Fruit fly (Drosophila melanogaster) whole organism: ENCODE results near the gene RpL3.

Experiments used
- CG8478 ChIP-seq: fragments of >200 bp; optimal IDR thresholded peaks from 2 replicates; lab custom pipeline; 2018; ENCODE audit warnings: inconsistent platforms
- Dll ChIP-seq: fragments of >200 bp; optimal IDR thresholded peaks from 2 replicates; lab custom pipeline; 2017
- EcR ChIP-seq, 2 experiments: fragments of >200 bp; optimal IDR thresholded peaks; 2 replicates each; lab custom pipeline; 2017; ENCODE audit warnings: missing biosample characterization in 2 of 2, missing genetic modification characterization in 2 of 2, missing genetic modification reagents in 2 of 2
- pan ChIP-seq: fragments of >200 bp; optimal IDR thresholded peaks from 2 replicates; lab custom pipeline; 2017
- psq ChIP-seq: fragments of >200 bp; optimal IDR thresholded peaks from 2 replicates; lab custom pipeline; 2017
- usp ChIP-seq: fragments of >200 bp; optimal IDR thresholded peaks from 2 replicates; lab custom pipeline; 2017; ENCODE audit warnings: missing biosample characterization, missing genetic modification characterization, mixed read lengths

RpL3 gene

dm6 chr3R:11245803-11246202 is 24.1 kb downstream of the RpL3 start:
- TF ChIP-seq EcR (GFP tag; optimal IDR thresholded peaks at IDR 0.05; lab: Kevin White, UChicago) (no peak), usp (GFP tag; lab: Kevin White, UChicago) (no peak), psq (no peak), CG8478 (lab: Kevin White, UChicago) (no peak), pan (lab: Kevin White, UChicago) (no peak), Dll (lab: Kevin White, UChicago) (no peak)

- no peak for TF ChIP-seq pan (lab: Kevin White, UChicago)
- no peak for TF ChIP-seq EcR (GFP tag; optimal IDR thresholded peaks at IDR 0.05; lab: Kevin White, UChicago)
- no peak for TF ChIP-seq Dll (lab: Kevin White, UChicago)
- no peak for TF ChIP-seq psq
- no peak for TF ChIP-seq usp (GFP tag; lab: Kevin White, UChicago)
- TF ChIP-seq CG8478 (lab: Kevin White, UChicago) = no peak
These were observed 25.2 kb downstream of the RpL3 start for dm6 chr3R:11246865-11247264.

dm6 chr3R:11253768-11254167 is 32.1 kb downstream of the RpL3 start:
- TF ChIP-seq pan (lab: Kevin White, UChicago) = no peak
- no peak for TF ChIP-seq psq
- no peak for TF ChIP-seq CG8478 (lab: Kevin White, UChicago)
- no peak for TF ChIP-seq Dll (lab: Kevin White, UChicago)
- TF ChIP-seq usp (GFP tag; lab: Kevin White, UChicago) = no peak
- TF ChIP-seq EcR (GFP tag; optimal IDR thresholded peaks at IDR 0.05; lab: Kevin White, UChicago) = no peak

- TF ChIP-seq EcR (GFP tag; optimal IDR thresholded peaks at IDR 0.05; lab: Kevin White, UChicago) (no peak), Dll (lab: Kevin White, UChicago) (no peak), usp (GFP tag; lab: Kevin White, UChicago) (no peak)
These were observed 32.8 kb downstream of the RpL3 start for dm6 chr3R:11254382-11254953.

dm6 chr3R:11257537-11257936 is 35.8 kb downstream of the RpL3 start:
- no peak for TF ChIP-seq EcR (GFP tag; optimal IDR thresholded peaks at IDR 0.05; lab: Kevin White, UChicago)
- TF ChIP-seq Dll (lab: Kevin White, UChicago) = no peak
- no peak for TF ChIP-seq psq
- no peak for TF ChIP-seq pan (lab: Kevin White, UChicago)
- no peak for TF ChIP-seq CG8478 (lab: Kevin White, UChicago)

- no peak for TF ChIP-seq usp (GFP tag; lab: Kevin White, UChicago)
- TF ChIP-seq EcR (GFP tag; optimal IDR thresholded peaks at IDR 0.05; lab: Kevin White, UChicago) = no peak
- TF ChIP-seq Dll (lab: Kevin White, UChicago) = no peak
- TF ChIP-seq CG8478 (lab: Kevin White, UChicago) = no peak
- TF ChIP-seq pan (lab: Kevin White, UChicago) = no peak
- no peak for TF ChIP-seq psq
These were observed 39.4 kb downstream of the RpL3 start for dm6 chr3R:11260966-11261530.

dm6 chr3R:11263579-11263978 is 41.9 kb downstream of the RpL3 start:
- TF ChIP-seq EcR (GFP tag; optimal IDR thresholded peaks at IDR 0.05; lab: Kevin White, UChicago) (no peak), pan (lab: Kevin White, UChicago) (no peak), CG8478 (lab: Kevin White, UChicago) (no peak), psq (no peak), usp (GFP tag; lab: Kevin White, UChicago) (no peak), Dll (lab: Kevin White, UChicago) (no peak)

dm6 chr3R:11269013-11269412 is 47.3 kb downstream of the RpL3 start:
- TF ChIP-seq CG8478 (lab: Kevin White, UChicago) = no peak
- TF ChIP-seq usp (GFP tag; lab: Kevin White, UChicago) = no peak
- no peak for TF ChIP-seq psq

- TF ChIP-seq CG8478 (lab: Kevin White, UChicago) (no peak), EcR (GFP tag; optimal IDR thresholded peaks at IDR 0.05; lab: Kevin White, UChicago) (no peak), pan (lab: Kevin White, UChicago) (no peak), psq (no peak), usp (GFP tag; lab: Kevin White, UChicago) (no peak), Dll (lab: Kevin White, UChicago) (no peak)
These were observed 48.9 kb downstream of the RpL3 start for dm6 chr3R:11270574-11270973.

- TF ChIP-seq CG8478 (lab: Kevin White, UChicago) (no peak), EcR (GFP tag; optimal IDR thresholded peaks at IDR 0.05; lab: Kevin White, UChicago) (no peak), usp (GFP tag; lab: Kevin White, UChicago) (no peak), psq (no peak), pan (lab: Kevin White, UChicago) (no peak), Dll (lab: Kevin White, UChicago) (no peak)
These were observed 51.0 kb downstream of the RpL3 start for dm6 chr3R:11272667-11273066.
